Fruit fly (Drosophila melanogaster): ENCODE data around the gene CG32192.

CG32192 gene

DNA sequence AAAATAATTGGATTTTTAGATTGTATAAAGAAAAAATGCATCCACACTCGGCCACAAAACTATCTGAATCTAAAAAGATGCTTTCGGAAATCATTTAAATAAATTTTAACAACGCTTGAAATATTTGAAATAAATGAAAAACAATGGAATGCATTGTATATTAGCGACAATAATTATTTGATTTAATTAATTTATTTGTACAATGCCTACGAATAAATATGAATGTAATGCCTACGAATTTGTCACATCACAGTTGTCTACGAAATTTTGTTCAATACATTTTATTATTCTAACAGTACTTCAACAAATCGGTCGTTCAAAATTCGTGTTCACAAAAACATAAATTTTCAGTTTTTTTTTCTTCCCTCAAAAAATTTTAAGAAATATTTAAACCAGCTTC lies at the start of gene CG32192:
TSS of gene CG32192 (plus strand) at position 301 of the 400 bp plus-strand sequence.
- no peak for TF ChIP-seq foxo (GFP tag; optimal IDR thresholded peaks at IDR 0.05)
- TF ChIP-seq CG32264 (GFP tag; optimal IDR thresholded peaks at IDR 0.05), result no peak
- no peak for TF ChIP-seq Sp1 (GFP tag; optimal IDR thresholded peaks at IDR 0.05)
- no peak for TF ChIP-seq ey (GFP tag; optimal IDR thresholded peaks at IDR 0.05)
- no peak for TF ChIP-seq Hr78 (GFP tag; optimal IDR thresholded peaks at IDR 0.05)
- no peak for TF ChIP-seq h (GFP tag; optimal IDR thresholded peaks at IDR 0.05)
- TF ChIP-seq dsf (GFP tag; optimal IDR thresholded peaks at IDR 0.05; ENCODE audit: borderline replicate concordance), result no peak
- TF ChIP-seq OdsH (GFP tag; optimal IDR thresholded peaks at IDR 0.05), result no peak
- TF ChIP-seq sv (GFP tag; optimal IDR thresholded peaks at IDR 0.05), result no peak
- TF ChIP-seq jim (GFP tag; optimal IDR thresholded peaks at IDR 0.05), result no peak
- TF ChIP-seq br (GFP tag; optimal IDR thresholded peaks at IDR 0.05), result no peak
- TF ChIP-seq Abd-B (GFP tag; optimal IDR thresholded peaks at IDR 0.05), result no peak
- TF ChIP-seq GATAd (GFP tag; optimal IDR thresholded peaks at IDR 0.05), result no peak

DNA sequence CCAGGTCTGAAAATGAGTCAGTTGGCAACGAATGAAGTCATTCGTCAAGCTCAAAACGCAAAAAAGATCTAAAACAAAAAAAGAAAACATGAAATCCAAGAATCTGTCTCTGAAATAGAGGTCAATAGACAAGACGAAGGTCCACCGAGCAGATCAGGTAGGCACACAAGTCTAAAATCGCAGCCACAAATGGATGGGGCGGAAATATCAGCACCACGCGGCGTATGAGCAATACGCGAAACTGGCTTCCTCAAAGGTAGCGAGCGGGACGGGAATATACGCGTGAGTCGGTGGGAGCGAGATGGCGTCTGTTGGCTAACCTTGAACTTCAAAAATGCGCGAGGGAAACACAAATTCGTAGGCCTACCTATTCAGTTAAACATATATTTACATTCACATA lies 49.1 kb upstream of the CG32192 start:
- TF ChIP-seq Hr78 (GFP tag; optimal IDR thresholded peaks at IDR 0.05), result no peak
- TF ChIP-seq Hr83 (GFP tag; optimal IDR thresholded peaks at IDR 0.05; ENCODE audit: poor library complexity, severe bottlenecking), result no peak
- TF ChIP-seq N (GFP tag; optimal IDR thresholded peaks at IDR 0.05), result no peak
- TF ChIP-seq lola (GFP tag; optimal IDR thresholded peaks at IDR 0.05), result no peak
- no peak for TF ChIP-seq pan (optimal IDR thresholded peaks at IDR 0.05)
- TF ChIP-seq usp (GFP tag; optimal IDR thresholded peaks at IDR 0.05), result no peak
- no peak for TF ChIP-seq sage (GFP tag; optimal IDR thresholded peaks at IDR 0.05)
- no peak for TF ChIP-seq GATAd (GFP tag; optimal IDR thresholded peaks at IDR 0.05)
- TF ChIP-seq Dif (GFP tag; optimal IDR thresholded peaks at IDR 0.05; ENCODE audit: partially characterized antibody), result no peak
- TF ChIP-seq Mio (GFP tag; optimal IDR thresholded peaks at IDR 0.05), result no peak
- TF ChIP-seq OdsH (GFP tag; optimal IDR thresholded peaks at IDR 0.05), result no peak
- no peak for TF ChIP-seq Sp1 (GFP tag; optimal IDR thresholded peaks at IDR 0.05)
- no peak for TF ChIP-seq Dfd (GFP tag; optimal IDR thresholded peaks at IDR 0.05)

DNA sequence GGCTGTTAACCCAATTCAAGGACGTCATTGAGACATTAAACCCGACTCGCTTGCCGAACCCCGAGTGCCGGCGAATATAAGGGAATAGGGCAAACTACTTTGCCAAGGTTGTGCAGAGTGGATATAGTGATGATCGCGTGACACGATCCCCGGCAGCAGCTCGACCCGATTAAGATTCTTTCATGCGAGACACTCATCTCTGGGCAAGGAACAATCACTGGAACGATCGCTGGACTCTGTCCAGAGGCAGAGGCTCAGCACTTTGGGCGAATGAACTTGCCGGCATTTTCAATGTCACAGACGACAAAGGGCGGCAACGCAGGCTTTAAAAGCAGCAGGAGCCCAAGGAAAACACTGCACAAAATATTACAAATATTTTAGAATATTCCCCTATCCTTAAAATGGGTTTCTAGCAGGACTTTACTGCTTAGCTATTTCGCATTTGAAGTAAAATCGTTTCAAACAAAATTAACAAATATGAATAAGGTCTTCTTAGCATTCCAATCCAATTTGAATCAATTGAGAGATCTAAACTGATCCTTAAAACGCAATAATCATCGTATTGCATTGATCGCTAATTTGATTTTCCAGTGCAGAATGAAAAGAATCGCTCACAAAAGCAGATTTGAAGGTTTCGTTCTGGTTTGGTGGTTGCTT lies 48.1 kb upstream of the CG32192 start:
- TF ChIP-seq GATAd (GFP tag; optimal IDR thresholded peaks at IDR 0.05), result no peak
- peak; percentile 69 for TF ChIP-seq br (GFP tag; optimal IDR thresholded peaks at IDR 0.05)
- TF ChIP-seq dl (GFP tag; optimal IDR thresholded peaks at IDR 0.05; ENCODE audit: insufficient read depth in 1 of 2, partially characterized antibody in 2 of 2), result no peak
- TF ChIP-seq fru (GFP tag; optimal IDR thresholded peaks at IDR 0.05), result peak; percentile 79
- TF ChIP-seq Sp1 (GFP tag; optimal IDR thresholded peaks at IDR 0.05), result peak; percentile 66
- peak; percentile 74 for TF ChIP-seq HLH106 (tag; optimal IDR thresholded peaks at IDR 0.05)
- peak; percentile 27 for TF ChIP-seq brk (GFP tag; optimal IDR thresholded peaks at IDR 0.05)
- TF ChIP-seq lola (GFP tag; optimal IDR thresholded peaks at IDR 0.05), result no peak
- peak; percentile 16 to 67 for TF ChIP-seq foxo (GFP tag; optimal IDR thresholded peaks at IDR 0.05)
- no peak for TF ChIP-seq Dfd (GFP tag; optimal IDR thresholded peaks at IDR 0.05)
- TF ChIP-seq CG32264 (GFP tag; optimal IDR thresholded peaks at IDR 0.05), result peak; percentile 38
- TF ChIP-seq sv (GFP tag; optimal IDR thresholded peaks at IDR 0.05), result no peak
- peak; percentile 21 for TF ChIP-seq Jra (GFP tag; optimal IDR thresholded peaks at IDR 0.05)
- TF ChIP-seq pan (optimal IDR thresholded peaks at IDR 0.05), result no peak
- TF ChIP-seq ey (GFP tag; optimal IDR thresholded peaks at IDR 0.05), result peak; percentile 65
- TF ChIP-seq OdsH (GFP tag; optimal IDR thresholded peaks at IDR 0.05), result peak; percentile 63
- TF ChIP-seq N (GFP tag; optimal IDR thresholded peaks at IDR 0.05), result no peak
- no peak for TF ChIP-seq Hr83 (GFP tag; optimal IDR thresholded peaks at IDR 0.05; ENCODE audit: poor library complexity, severe bottlenecking)
- TF ChIP-seq jim (GFP tag; optimal IDR thresholded peaks at IDR 0.05), result no peak
- no peak for TF ChIP-seq dsf (GFP tag; optimal IDR thresholded peaks at IDR 0.05; ENCODE audit: borderline replicate concordance)
- no peak for TF ChIP-seq usp (GFP tag; optimal IDR thresholded peaks at IDR 0.05)
- no peak for TF ChIP-seq CrebA (GFP tag; optimal IDR thresholded peaks at IDR 0.05; ENCODE audit: borderline replicate concordance)
- peak; percentile 78 for TF ChIP-seq woc (GFP tag; optimal IDR thresholded peaks at IDR 0.05)
- no peak for TF ChIP-seq Rel (GFP tag; optimal IDR thresholded peaks at IDR 0.05)
- no peak for TF ChIP-seq Rel (tag; optimal IDR thresholded peaks at IDR 0.05)
- TF ChIP-seq h (GFP tag; optimal IDR thresholded peaks at IDR 0.05), result peak; percentile 71
- TF ChIP-seq rgr (GFP tag; optimal IDR thresholded peaks at IDR 0.05), result peak; percentile 59
- TF ChIP-seq Hr78 (GFP tag; optimal IDR thresholded peaks at IDR 0.05), result no peak
- no peak for TF ChIP-seq sage (GFP tag; optimal IDR thresholded peaks at IDR 0.05)
- no peak for TF ChIP-seq Vsx2 (GFP tag; optimal IDR thresholded peaks at IDR 0.05; ENCODE audit: partially characterized antibody)
- TF ChIP-seq CG9705 (GFP tag; optimal IDR thresholded peaks at IDR 0.05), result no peak
- no peak for TF ChIP-seq Abd-B (GFP tag; optimal IDR thresholded peaks at IDR 0.05)
- TF ChIP-seq dmrt93B (GFP tag; optimal IDR thresholded peaks at IDR 0.05), result peak; percentile 29
- TF ChIP-seq Mio (GFP tag; optimal IDR thresholded peaks at IDR 0.05), result no peak
- TF ChIP-seq Myc (optimal IDR thresholded peaks at IDR 0.05), result no peak
- TF ChIP-seq Hnf4 (GFP tag; optimal IDR thresholded peaks at IDR 0.05), result peak; percentile 31
- no peak for TF ChIP-seq Dif (GFP tag; optimal IDR thresholded peaks at IDR 0.05; ENCODE audit: partially characterized antibody)
- TF ChIP-seq psq (GFP tag; optimal IDR thresholded peaks at IDR 0.05), result peak; percentile 59
- TF ChIP-seq tai (GFP tag; optimal IDR thresholded peaks at IDR 0.05), result peak; percentile 46

Measured in whole organism, wandering third instar larva.